Fruit fly (Drosophila melanogaster): ENCODE results near the gene IP3K2.

The IP3K2 gene

dm6 chrX:13319376-13319883 is 16.0 kb downstream of the IP3K2 start (continued):
- TF ChIP-seq kni (GFP tag; optimal IDR thresholded peaks at IDR 0.05) (peak; percentile 32), CG12744 (GFP tag; optimal IDR thresholded peaks at IDR 0.05) (no peak), ems (GFP tag; optimal IDR thresholded peaks at IDR 0.05) (no peak), Nf-YC (tag; optimal IDR thresholded peaks at IDR 0.05) (peak; percentile 61), nerfin-1 (tag; optimal IDR thresholded peaks at IDR 0.05) (no peak), Hey (tag; optimal IDR thresholded peaks at IDR 0.05) (no peak), CG13894 (tag; optimal IDR thresholded peaks at IDR 0.05) (peak; percentile 64), gce (GFP tag; IDR thresholded peaks at IDR 0.05) (no peak), CG3995 (GFP tag; optimal IDR thresholded peaks at IDR 0.05) (no peak), Chrac-16 (GFP tag; optimal IDR thresholded peaks at IDR 0.05) (no peak), pnt (GFP tag; optimal IDR thresholded peaks at IDR 0.05) (no peak), BEAF-32 (GFP tag; optimal IDR thresholded peaks at IDR 0.05) (no peak), kah (GFP tag; optimal IDR thresholded peaks at IDR 0.05) (no peak), CG4282 (GFP tag; optimal IDR thresholded peaks at IDR 0.05) (no peak), Meics (GFP tag; optimal IDR thresholded peaks at IDR 0.05) (peak; percentile 55), CG9727 (GFP tag; optimal IDR thresholded peaks at IDR 0.05) (no peak), stwl (tag; optimal IDR thresholded peaks at IDR 0.05) (no peak), CG14667 (GFP tag; IDR thresholded peaks at IDR 0.05) (no peak), pfk (GFP tag; optimal IDR thresholded peaks at IDR 0.05) (no peak), sqz (GFP tag; optimal IDR thresholded peaks at IDR 0.05) (no peak), Deaf1 (tag; optimal IDR thresholded peaks at IDR 0.05) (peak; percentile 46), CG17385 (GFP tag; optimal IDR thresholded peaks at IDR 0.05) (peak; percentile 34), sc (optimal IDR thresholded peaks at IDR 0.05) (no peak), sc (GFP tag; optimal IDR thresholded peaks at IDR 0.05) (no peak), Sin3A (optimal IDR thresholded peaks at IDR 0.05) (no peak), Ets65A (GFP tag) (no peak), cg (GFP tag; optimal IDR thresholded peaks at IDR 0.05) (no peak), CG33213 (GFP tag; optimal IDR thresholded peaks at IDR 0.05) (no peak), CrebB (tag; optimal IDR thresholded peaks at IDR 0.05) (no peak), CG16779 (GFP tag; IDR thresholded peaks at IDR 0.05) (no peak), crp (GFP tag; optimal IDR thresholded peaks at IDR 0.05) (no peak), Tbp (GFP tag; optimal IDR thresholded peaks at IDR 0.05) (no peak), CoRest (tag; optimal IDR thresholded peaks at IDR 0.05) (peak; percentile 52), CG9876 (GFP tag; optimal IDR thresholded peaks at IDR 0.05) (no peak), rib (GFP tag; IDR thresholded peaks at IDR 0.05) (0 out of 2 replicates have a peak, but pooled peaks have one; percentile 27), btn (GFP tag; optimal IDR thresholded peaks at IDR 0.05) (no peak), Oli (tag; optimal IDR thresholded peaks at IDR 0.05) (peak; percentile 2), MTF-1 (GFP tag; optimal IDR thresholded peaks at IDR 0.05; ENCODE audit: borderline replicate concordance) (no peak), CG6654 (GFP tag; optimal IDR thresholded peaks at IDR 0.05) (no peak), zen2 (GFP tag; IDR thresholded peaks at IDR 0.05; ENCODE audit: partially characterized antibody) (no peak), ATbp (GFP tag; optimal IDR thresholded peaks at IDR 0.05) (no peak), slou (GFP tag; optimal IDR thresholded peaks at IDR 0.05) (no peak), chif (GFP tag; optimal IDR thresholded peaks at IDR 0.05) (no peak), dmrt99B (tag; optimal IDR thresholded peaks at IDR 0.05) (peak; percentile 53), repo (GFP tag; optimal IDR thresholded peaks at IDR 0.05) (no peak), Taf1 (GFP tag; IDR thresholded peaks at IDR 0.05) (no peak), CG12236 (GFP tag; optimal IDR thresholded peaks at IDR 0.05) (no peak), Dfd (GFP tag; optimal IDR thresholded peaks at IDR 0.05) (no peak), CG3065 (GFP tag; optimal IDR thresholded peaks at IDR 0.05) (no peak), trh (GFP tag; optimal IDR thresholded peaks at IDR 0.05) (no peak), pan (optimal IDR thresholded peaks at IDR 0.05) (no peak), pan (GFP tag; optimal IDR thresholded peaks at IDR 0.05 in 1 of 2, IDR thresholded peaks at IDR 0.05 in 1 of 2) (no peak)

All from whole organism, embryonic.